Worm (Caenorhabditis elegans): Measurements from ENCODE around the gene F13B12.2.
A peak's percentile ranks its signal among the peaks of the same experiment; 100 is the strongest.

The F13B12.2 gene

DNA sequence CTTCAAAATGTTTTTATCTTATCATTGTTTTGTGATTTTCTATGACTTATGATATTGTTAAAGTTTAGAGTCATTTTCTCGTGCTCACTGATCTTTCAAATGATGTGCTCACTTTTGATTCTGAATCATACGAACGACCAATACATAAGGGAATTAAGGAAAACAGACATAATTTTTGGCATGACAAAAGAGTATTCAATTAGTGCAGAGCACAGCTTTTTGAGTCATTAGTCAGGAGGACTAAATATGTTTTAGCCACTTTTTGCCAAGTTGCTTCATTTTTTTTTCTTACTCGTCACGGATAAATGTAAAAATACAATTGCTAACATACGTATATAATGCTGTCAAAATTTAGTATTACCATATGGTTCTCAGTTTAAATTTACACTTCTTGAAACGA, at the start of gene F13B12.2:
F13B12.2 (minus strand) TSS at position 2 of the 400 bp plus-strand sequence.
- TF ChIP-seq pqm-1 (tag; optimal IDR thresholded peaks at IDR 0.05) (peak; percentile 15), mxl-2 (GFP tag; conservative IDR thresholded peaks at IDR 0.05) (no peak), aly-2 (tag; optimal IDR thresholded peaks at IDR 0.05) (no peak), T20F7.1 (GFP tag; optimal IDR thresholded peaks at IDR 0.05) (no peak), ZK546.5 (tag; optimal IDR thresholded peaks at IDR 0.05) (no peak), F26F4.8 (GFP tag; conservative IDR thresholded peaks at IDR 0.05) (no peak), ctbp-1 (GFP tag; IDR thresholded peaks at IDR 0.05) (no peak), madf-9 (GFP tag; conservative IDR thresholded peaks at IDR 0.05) (no peak), zag-1 (tag; optimal IDR thresholded peaks at IDR 0.05) (no peak), hlh-30 (tag; optimal IDR thresholded peaks at IDR 0.05; ENCODE audit: insufficient read depth) (peak; percentile 24), hmg-1.1 (GFP tag; IDR thresholded peaks at IDR 0.05) (no peak), daf-16 (GFP tag; optimal IDR thresholded peaks at IDR 0.05) (no peak), daf-16 (tag; optimal IDR thresholded peaks at IDR 0.05) (peak; percentile 50), ztf-11 (tag; optimal IDR thresholded peaks at IDR 0.05) (no peak), nhr-28 (tag; optimal IDR thresholded peaks at IDR 0.05) (peak; percentile 29), egl-43 (GFP tag; IDR thresholded peaks at IDR 0.05) (no peak), madf-5 (GFP tag; IDR thresholded peaks at IDR 0.05) (no peak)

ce11 chrIV:10475234-10475633, 46.3 kb upstream of the F13B12.2 start:
- TF ChIP-seq unc-62 (GFP tag; optimal IDR thresholded peaks at IDR 0.05 in 1 of 2) (peak in 1 of 2 experiments; percentile 95), unc-62 (tag; optimal IDR thresholded peaks at IDR 0.05) (no peak), set-16 (GFP tag; IDR thresholded peaks at IDR 0.05) (no peak)

DNA sequence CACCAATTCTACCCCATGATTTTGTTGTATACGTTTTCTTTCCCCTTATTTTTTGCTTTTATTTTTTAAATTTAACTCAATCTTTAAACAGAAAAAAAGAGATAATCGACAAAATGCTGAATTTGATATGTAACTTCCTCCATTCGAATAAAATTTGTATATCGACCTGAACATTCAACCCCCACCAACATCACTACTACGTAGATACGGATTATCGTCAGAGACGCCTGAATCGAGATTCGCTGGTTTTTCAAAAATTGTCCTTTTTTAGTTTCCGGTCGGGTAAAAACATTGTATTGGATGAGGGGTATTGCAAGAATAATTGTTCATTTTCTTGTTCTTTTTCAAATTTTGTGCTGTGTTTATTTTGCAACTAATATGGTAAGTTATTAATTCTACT, 43.5 kb upstream of the F13B12.2 start, which contains the start of gene bgnt-1.1:
bgnt-1.1 (plus strand) TSS at position 301 of the 400 bp plus-strand sequence.
- TF ChIP-seq F26F4.8 (GFP tag; conservative IDR thresholded peaks at IDR 0.05) (no peak), aha-1 (tag) (peak; percentile 44)

DNA sequence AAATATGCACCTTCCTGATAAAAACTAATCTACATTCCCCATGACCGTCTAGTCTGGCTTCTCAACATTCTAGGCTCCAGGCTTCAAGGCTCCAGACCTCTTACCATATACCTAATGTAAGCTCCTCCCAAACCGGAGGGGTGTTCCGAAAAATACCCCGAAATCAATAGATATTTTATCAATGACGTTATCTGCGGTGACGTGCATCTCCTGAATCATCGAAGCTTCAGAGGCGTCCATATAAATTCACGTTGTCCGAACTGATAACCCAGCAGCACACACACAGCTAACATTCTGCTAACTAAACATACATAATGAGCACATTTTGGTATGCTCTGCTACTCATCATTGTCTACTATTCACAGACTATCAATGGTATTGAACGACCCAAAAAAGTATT, 40.6 kb upstream of the F13B12.2 start, which contains the start of gene ugt-44:
ugt-44 (plus strand) TSS at position 248 of the 400 bp plus-strand sequence.
- TF ChIP-seq zfp-2 (tag; optimal IDR thresholded peaks at IDR 0.05), result no peak
- TF ChIP-seq lin-1 (GFP tag; IDR thresholded peaks at IDR 0.05), result 0 out of 2 replicates have a peak, but pooled peaks have one; percentile 26
- TF ChIP-seq R02D3.7 (tag; optimal IDR thresholded peaks at IDR 0.05), result no peak
- peak; percentile 92 for TF ChIP-seq aha-1 (tag)
- TF ChIP-seq ama-1 (optimal IDR thresholded peaks at IDR 0.05), result no peak
- no peak for TF ChIP-seq gei-8 (GFP tag; optimal IDR thresholded peaks at IDR 0.05)
- TF ChIP-seq mxl-3 (GFP tag; optimal IDR thresholded peaks at IDR 0.05), result no peak
- TF ChIP-seq hlh-11 (tag; optimal IDR thresholded peaks at IDR 0.05), result peak; percentile 77
- TF ChIP-seq ces-1 (GFP tag; optimal IDR thresholded peaks at IDR 0.05), result no peak
- TF ChIP-seq arid-1 (GFP tag; conservative IDR thresholded peaks at IDR 0.05), result no peak
- TF ChIP-seq madf-9 (GFP tag; conservative IDR thresholded peaks at IDR 0.05), result no peak
- TF ChIP-seq mes-2 (tag; optimal IDR thresholded peaks at IDR 0.05; ENCODE audit: poor library complexity, severe bottlenecking), result no peak
- TF ChIP-seq nhr-28 (tag; optimal IDR thresholded peaks at IDR 0.05), result peak; percentile 39
- TF ChIP-seq ceh-82 (tag; optimal IDR thresholded peaks at IDR 0.05), result no peak
- TF ChIP-seq dmd-9 (GFP tag; IDR thresholded peaks at IDR 0.05), result no peak
- TF ChIP-seq ceh-32 (tag; optimal IDR thresholded peaks at IDR 0.05; ENCODE audit: poor library complexity), result no peak
- no peak for TF ChIP-seq fkh-10 (GFP tag; optimal IDR thresholded peaks at IDR 0.05)
- no peak for TF ChIP-seq ztf-7 (tag; optimal IDR thresholded peaks at IDR 0.05)
- no peak for TF ChIP-seq vab-7 (GFP tag; IDR thresholded peaks at IDR 0.05)
- TF ChIP-seq nhr-10 (tag; optimal IDR thresholded peaks at IDR 0.05), result peak; percentile 13
- TF ChIP-seq php-3 (GFP tag; IDR thresholded peaks at IDR 0.05), result no peak
- TF ChIP-seq Y75B8A.6 (GFP tag; IDR thresholded peaks at IDR 0.05), result no peak
- no peak for TF ChIP-seq nhr-25 (tag; optimal IDR thresholded peaks at IDR 0.05; ENCODE audit: borderline replicate concordance, insufficient read depth)
- peak; percentile 6 for TF ChIP-seq jun-1 (tag; optimal IDR thresholded peaks at IDR 0.05)
- TF ChIP-seq madf-5 (GFP tag; IDR thresholded peaks at IDR 0.05), result no peak
- no peak for TF ChIP-seq lim-7 (GFP tag; IDR thresholded peaks at IDR 0.05)
- TF ChIP-seq ctbp-1 (GFP tag; IDR thresholded peaks at IDR 0.05), result no peak
- no peak for TF ChIP-seq nhr-42 (GFP tag; IDR thresholded peaks at IDR 0.05)
- TF ChIP-seq spr-1 (tag; optimal IDR thresholded peaks at IDR 0.05), result no peak
- TF ChIP-seq pqm-1 (tag; optimal IDR thresholded peaks at IDR 0.05), result peak; percentile 51
- no peak for TF ChIP-seq unc-39 (tag; optimal IDR thresholded peaks at IDR 0.05)
- no peak for TF ChIP-seq unc-130 (GFP tag; optimal IDR thresholded peaks at IDR 0.05)

Data from whole organism, L4 larva.